Worm (Caenorhabditis elegans) whole organism, L2 larva: ENCODE measurements around the gene vps-52.

Source experiments
- aly-2 ChIP-seq: fragments of 150-350 bp; optimal IDR thresholded peaks from 2 replicates; lab custom pipeline; 2014; ENCODE audit warnings: missing biosample characterization, missing genetic modification characterization
- ceh-82 ChIP-seq: fragments of 150-350 bp; optimal IDR thresholded peaks from 2 replicates; lab custom pipeline; 2014; ENCODE audit warnings: missing biosample characterization, missing genetic modification characterization
- crh-2 ChIP-seq: sonication (generic microtip); optimal IDR thresholded peaks from 2 replicates; lab custom pipeline; 2017; ENCODE audit warnings: missing biosample characterization, missing genetic modification characterization
- egl-27 ChIP-seq: sonication (generic microtip); optimal IDR thresholded peaks from 3 replicates; lab custom pipeline; 2017; ENCODE audit warnings: missing biosample characterization, missing genetic modification reagents, missing genetic modification characterization
- mab-5 ChIP-seq: fragments of 150-350 bp; optimal IDR thresholded peaks from 2 replicates; lab custom pipeline; 2014; ENCODE audit warnings: missing biosample characterization, missing genetic modification characterization
- nhr-23 ChIP-seq: fragments of 150-350 bp; optimal IDR thresholded peaks from 2 replicates; lab custom pipeline; 2014; ENCODE audit warnings: missing biosample characterization, missing genetic modification reagents, missing genetic modification characterization
- nhr-77 ChIP-seq: fragments of 150-350 bp; optimal IDR thresholded peaks from 2 replicates; lab custom pipeline; 2014; ENCODE audit warnings: missing biosample characterization, missing genetic modification characterization
- sem-4 ChIP-seq: fragments of 150-350 bp; optimal IDR thresholded peaks from 2 replicates; lab custom pipeline; 2014; ENCODE audit warnings: missing biosample characterization, missing genetic modification reagents, missing genetic modification characterization
- ztf-4 ChIP-seq: fragments of 150-350 bp; optimal IDR thresholded peaks from 2 replicates; lab custom pipeline; 2014; ENCODE audit warnings: missing biosample characterization, missing genetic modification characterization

DNA sequence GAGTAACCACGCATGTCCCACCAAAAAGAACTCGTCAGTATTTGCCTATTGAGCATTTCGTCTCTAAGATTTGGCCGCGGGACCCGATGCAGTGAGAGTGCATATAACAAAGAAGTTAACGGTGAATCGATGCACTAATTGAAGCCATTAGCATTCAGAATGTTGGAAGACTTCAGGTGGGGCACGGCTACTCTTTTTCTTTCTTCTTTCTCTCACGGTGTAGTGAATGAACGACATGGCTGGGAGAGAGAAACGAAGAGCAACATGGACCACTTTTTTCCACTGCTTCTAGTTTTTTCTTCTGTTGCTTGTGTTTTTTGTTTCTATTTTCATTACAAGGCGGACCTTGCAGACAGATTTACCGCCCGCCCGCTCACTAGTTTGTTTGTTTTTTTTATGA is 24.0 kb upstream of the vps-52 start:
- no peak for TF ChIP-seq nhr-77 (tag; lab: Kevin White, UChicago)
- TF ChIP-seq sem-4 (tag; lab: Kevin White, UChicago), result no peak
- no peak for TF ChIP-seq egl-27 (tag; lab: Kevin White, UChicago)
- TF ChIP-seq nhr-23 (tag; lab: Kevin White, UChicago), result no peak
- no peak for TF ChIP-seq mab-5 (tag; lab: Kevin White, UChicago)
- TF ChIP-seq ceh-82 (tag; lab: Kevin White, UChicago), result no peak
- TF ChIP-seq ztf-4, result no peak
- TF ChIP-seq aly-2 (tag; lab: Kevin White, UChicago), result no peak
- TF ChIP-seq crh-2 (tag; lab: Kevin White, UChicago), result no peak
